Fruit fly (Drosophila melanogaster) whole organism, embryonic: ENCODE data around the gene Elp4.

Source experiments
- B-H2 ChIP-seq: fragments of 200-800 bp; sonication (Bioruptor generic); optimal IDR thresholded peaks from 2 replicates; lab custom pipeline; 2018; ENCODE audit warnings: missing biosample characterization, mild to moderate bottlenecking, missing genetic modification characterization
- CG10959 ChIP-seq: fragments of 200-800 bp; sonication (Bioruptor generic); IDR thresholded peaks from 2 replicates; pipeline ENCODE4 v1.3.6; 2022; ENCODE audit warnings: missing biosample characterization, missing genetic modification characterization
- CG11398 ChIP-seq: fragments of 200-800 bp; sonication (Bioruptor generic); optimal IDR thresholded peaks from 2 replicates; lab custom pipeline; 2016; ENCODE audit warnings: missing biosample characterization, missing genetic modification characterization
- CG12219 ChIP-seq: fragments of 200-800 bp; sonication (Bioruptor generic); optimal IDR thresholded peaks from 3 replicates; lab custom pipeline; 2018; ENCODE audit warnings: missing biosample characterization, mild to moderate bottlenecking, missing genetic modification characterization
- CG14014 ChIP-seq: fragments of 200-800 bp; sonication (Bioruptor generic); IDR thresholded peaks from 2 replicates; pipeline ENCODE4 v1.3.6; 2022; ENCODE audit warnings: missing biosample characterization, missing genetic modification characterization
- CG14441 ChIP-seq: fragments of 200-800 bp; sonication (Bioruptor generic); IDR thresholded peaks from 2 replicates; pipeline ENCODE4 v1.3.6; 2022; ENCODE audit warnings: missing biosample characterization, missing genetic modification characterization
- CG17186 ChIP-seq: fragments of 200-800 bp; sonication (Bioruptor generic); optimal IDR thresholded peaks from 3 replicates; lab custom pipeline; 2017; ENCODE audit warnings: missing biosample characterization, missing genetic modification reagents, missing genetic modification characterization
- CG17385 ChIP-seq: fragments of 200-800 bp; sonication (Bioruptor generic); optimal IDR thresholded peaks from 3 replicates; lab custom pipeline; 2018; ENCODE audit warnings: missing biosample characterization, mild to moderate bottlenecking, missing genetic modification characterization
- CG1832 ChIP-seq: fragments of 200-800 bp; sonication (Bioruptor generic); optimal IDR thresholded peaks from 2 replicates; lab custom pipeline; 2017; ENCODE audit warnings: missing biosample characterization, mild to moderate bottlenecking, missing genetic modification characterization, inconsistent platforms
- CG2116 ChIP-seq: fragments of 200-800 bp; sonication (Bioruptor generic); optimal IDR thresholded peaks from 3 replicates; lab custom pipeline; 2018; ENCODE audit warnings: missing biosample characterization, mild to moderate bottlenecking, missing genetic modification characterization
- CG2889 ChIP-seq: fragments of 200-800 bp; sonication (Bioruptor generic); IDR thresholded peaks from 3 replicates; pipeline ENCODE4 v1.3.6; 2022; ENCODE audit warnings: missing biosample characterization, missing genetic modification characterization
- CG31365 ChIP-seq: fragments of 200-800 bp; sonication (Bioruptor generic); optimal IDR thresholded peaks from 2 replicates; lab custom pipeline; 2018; ENCODE audit warnings: missing biosample characterization, mild to moderate bottlenecking, missing genetic modification characterization
- CG3163 ChIP-seq: fragments of 200-800 bp; sonication (Bioruptor generic); optimal IDR thresholded peaks from 3 replicates; lab custom pipeline; 2016; ENCODE audit warnings: missing biosample characterization, missing genetic modification characterization
- CG32532 ChIP-seq: fragments of 200-800 bp; sonication (Bioruptor generic); IDR thresholded peaks from 2 replicates; pipeline ENCODE4 v1.3.6; 2022; ENCODE audit warnings: missing biosample characterization, missing genetic modification characterization
- CG3407 ChIP-seq: fragments of 200-800 bp; sonication (Bioruptor generic); optimal IDR thresholded peaks from 2 replicates; lab custom pipeline; 2018; ENCODE audit warnings: missing biosample characterization, mild to moderate bottlenecking, missing genetic modification characterization
- CG4328 ChIP-seq: fragments of 200-800 bp; sonication (Bioruptor generic); optimal IDR thresholded peaks from 3 replicates; lab custom pipeline; 2017; ENCODE audit warnings: missing biosample characterization, missing genetic modification reagents, missing genetic modification characterization
- CG43689 ChIP-seq: fragments of 200-800 bp; sonication (Bioruptor generic); IDR thresholded peaks from 2 replicates; pipeline ENCODE4 v1.3.6; 2022; ENCODE audit warnings: missing biosample characterization, missing genetic modification characterization
- CG6272 ChIP-seq: fragments of 200-800 bp; sonication (Bioruptor generic); IDR thresholded peaks from 2 replicates; pipeline ENCODE4 v1.3.6; 2022; ENCODE audit warnings: missing biosample characterization, missing genetic modification characterization
- CG6654 ChIP-seq: fragments of 200-800 bp; sonication (Bioruptor generic); optimal IDR thresholded peaks from 2 replicates; lab custom pipeline; 2017; ENCODE audit warnings: missing biosample characterization, mild to moderate bottlenecking, missing genetic modification characterization
- CG8089 ChIP-seq: fragments of 200-800 bp; sonication (Bioruptor generic); optimal IDR thresholded peaks from 3 replicates; lab custom pipeline; 2016; ENCODE audit warnings: missing biosample characterization, missing genetic modification characterization
- CG9215 ChIP-seq: fragments of 200-800 bp; sonication (Bioruptor generic); IDR thresholded peaks from 2 replicates; pipeline ENCODE4 v1.3.6; 2022; ENCODE audit warnings: missing biosample characterization, missing genetic modification characterization
- CTCF ChIP-seq: fragments of 200-800 bp; sonication (Bioruptor generic); optimal IDR thresholded peaks from 2 replicates; lab custom pipeline; 2017; ENCODE audit warnings: missing biosample characterization, mild to moderate bottlenecking, missing genetic modification characterization, moderate library complexity
- Camta ChIP-seq: fragments of 200-800 bp; sonication (Bioruptor generic); optimal IDR thresholded peaks from 2 replicates; lab custom pipeline; 2016; ENCODE audit warnings: missing biosample characterization, missing genetic modification characterization
- CrebB ChIP-seq: fragments of 200-800 bp; sonication (Bioruptor generic); optimal IDR thresholded peaks from 3 replicates; lab custom pipeline; 2018; ENCODE audit warnings: missing biosample characterization, mild to moderate bottlenecking, missing genetic modification characterization
- Dip2 ChIP-seq: fragments of 200-800 bp; sonication (Bioruptor generic); IDR thresholded peaks from 2 replicates; pipeline ENCODE4 v1.3.6; 2022; ENCODE audit warnings: missing biosample characterization, missing genetic modification characterization
- Dll ChIP-seq: fragments of 200-800 bp; sonication (Bioruptor generic); IDR thresholded peaks from 4 replicates; pipeline ENCODE4 v1.3.6; 2022; ENCODE audit warnings: missing biosample characterization, missing genetic modification characterization; ENCODE audit not compliant: partially characterized antibody
- Fer3 ChIP-seq: fragments of 200-800 bp; sonication (Bioruptor generic); optimal IDR thresholded peaks from 2 replicates; lab custom pipeline; 2018; ENCODE audit warnings: missing biosample characterization, mild to moderate bottlenecking, missing genetic modification characterization, moderate library complexity
- HLHmδ ChIP-seq: fragments of 200-800 bp; sonication (Bioruptor generic); optimal IDR thresholded peaks from 2 replicates; lab custom pipeline; 2018; ENCODE audit warnings: missing biosample characterization, mild to moderate bottlenecking, missing genetic modification characterization, moderate library complexity
- HmgD ChIP-seq: fragments of 200-800 bp; sonication (Bioruptor generic); optimal IDR thresholded peaks from 3 replicates; lab custom pipeline; 2016; ENCODE audit warnings: missing biosample characterization, missing genetic modification characterization
- Jarid2 ChIP-seq: fragments of 200-800 bp; sonication (Bioruptor generic); optimal IDR thresholded peaks from 3 replicates; lab custom pipeline; 2017; ENCODE audit warnings: mild to moderate bottlenecking, missing biosample characterization, missing genetic modification reagents, missing genetic modification characterization
- Mrtf ChIP-seq: fragments of 200-800 bp; sonication (Bioruptor generic); IDR thresholded peaks from 3 replicates; pipeline ENCODE4 v1.3.6; 2022; ENCODE audit warnings: missing biosample characterization, missing genetic modification characterization
- NC2α ChIP-seq: fragments of 200-800 bp; sonication (Bioruptor generic); optimal IDR thresholded peaks from 2 replicates; lab custom pipeline; 2016; ENCODE audit warnings: missing biosample characterization, missing genetic modification characterization
- Oaz ChIP-seq: fragments of 200-800 bp; sonication (Bioruptor generic); IDR thresholded peaks from 2 replicates; pipeline ENCODE4 v1.3.6; 2022; ENCODE audit warnings: missing biosample characterization, missing genetic modification characterization
- Oli ChIP-seq: fragments of 200-800 bp; sonication (Bioruptor generic); optimal IDR thresholded peaks from 2 replicates; lab custom pipeline; 2018; ENCODE audit warnings: missing biosample characterization, mild to moderate bottlenecking, missing genetic modification characterization, moderate library complexity
- Six4 ChIP-seq: fragments of 200-800 bp; sonication (Bioruptor generic); optimal IDR thresholded peaks from 2 replicates; lab custom pipeline; 2016; ENCODE audit warnings: missing biosample characterization, missing genetic modification characterization
- bigmax ChIP-seq: fragments of 200-800 bp; sonication (Bioruptor generic); optimal IDR thresholded peaks from 2 replicates; lab custom pipeline; 2018; ENCODE audit warnings: missing biosample characterization, mild to moderate bottlenecking, missing genetic modification characterization
- cg ChIP-seq: fragments of 200-800 bp; sonication (Bioruptor generic); optimal IDR thresholded peaks from 3 replicates; lab custom pipeline; 2019; ENCODE audit warnings: missing biosample characterization, mild to moderate bottlenecking, missing genetic modification characterization, moderate library complexity
- fru ChIP-seq: fragments of >200 bp; optimal IDR thresholded peaks from 2 replicates; lab custom pipeline; 2017
- jigr1 ChIP-seq: fragments of 200-800 bp; sonication (Bioruptor generic); IDR thresholded peaks from 3 replicates; pipeline ENCODE4 v1.3.6; 2022; ENCODE audit warnings: missing biosample characterization, missing genetic modification characterization
- jing ChIP-seq: fragments of 200-800 bp; sonication (Bioruptor generic); optimal IDR thresholded peaks from 2 replicates; lab custom pipeline; 2018; ENCODE audit warnings: missing biosample characterization, mild to moderate bottlenecking, missing genetic modification characterization
- ken ChIP-seq: fragments of 200-800 bp; sonication (Bioruptor generic); IDR thresholded peaks from 3 replicates; pipeline ENCODE4 v1.3.6; 2022; ENCODE audit warnings: missing biosample characterization, missing genetic modification characterization
- knrl ChIP-seq: fragments of 200-800 bp; sonication (Bioruptor generic); IDR thresholded peaks from 3 replicates; pipeline ENCODE4 v1.3.6; 2022; ENCODE audit warnings: missing biosample characterization, missing genetic modification characterization; ENCODE audit not compliant: partially characterized antibody
- lov ChIP-seq, 2 experiments: fragments of 200-800 bp in 1 of 2; fragments of >200 bp in 1 of 2; sonication (Bioruptor generic) in 1 of 2; IDR thresholded peaks in 1 of 2; optimal IDR thresholded peaks in 1 of 2; 2 replicates in 1 of 2; 3 replicates in 1 of 2; pipeline versions ENCODE4 v1.3.6 to Lab custom; 2017 to 2022; ENCODE audit warnings: missing biosample characterization in 1 of 2, missing genetic modification characterization in 1 of 2
- psq ChIP-seq: fragments of 200-800 bp; sonication (Bioruptor generic); optimal IDR thresholded peaks from 2 replicates; lab custom pipeline; 2017; ENCODE audit warnings: missing biosample characterization, missing genetic modification characterization
- scrt ChIP-seq: fragments of 200-800 bp; sonication (Bioruptor generic); optimal IDR thresholded peaks from 2 replicates; lab custom pipeline; 2018; ENCODE audit warnings: missing biosample characterization, mild to moderate bottlenecking, missing genetic modification characterization, moderate library complexity
- stc ChIP-seq: fragments of 200-800 bp; sonication (Bioruptor generic); IDR thresholded peaks from 2 replicates; pipeline ENCODE4 v1.3.6; 2022; ENCODE audit warnings: missing biosample characterization, missing genetic modification characterization
- sug ChIP-seq: fragments of 200-800 bp; optimal IDR thresholded peaks from 2 replicates; lab custom pipeline; 2019; ENCODE audit warnings: missing biosample characterization, mild to moderate bottlenecking, missing genetic modification characterization, moderate library complexity
- usp ChIP-seq: fragments of >200 bp; optimal IDR thresholded peaks from 2 replicates; lab custom pipeline; 2017; ENCODE audit warnings: missing biosample characterization, missing genetic modification characterization
- wek ChIP-seq: fragments of 200-800 bp; sonication (Bioruptor generic); optimal IDR thresholded peaks from 3 replicates; lab custom pipeline; 2018; ENCODE audit warnings: missing biosample characterization, mild to moderate bottlenecking, missing genetic modification characterization, moderate library complexity

Gene Elp4

DNA sequence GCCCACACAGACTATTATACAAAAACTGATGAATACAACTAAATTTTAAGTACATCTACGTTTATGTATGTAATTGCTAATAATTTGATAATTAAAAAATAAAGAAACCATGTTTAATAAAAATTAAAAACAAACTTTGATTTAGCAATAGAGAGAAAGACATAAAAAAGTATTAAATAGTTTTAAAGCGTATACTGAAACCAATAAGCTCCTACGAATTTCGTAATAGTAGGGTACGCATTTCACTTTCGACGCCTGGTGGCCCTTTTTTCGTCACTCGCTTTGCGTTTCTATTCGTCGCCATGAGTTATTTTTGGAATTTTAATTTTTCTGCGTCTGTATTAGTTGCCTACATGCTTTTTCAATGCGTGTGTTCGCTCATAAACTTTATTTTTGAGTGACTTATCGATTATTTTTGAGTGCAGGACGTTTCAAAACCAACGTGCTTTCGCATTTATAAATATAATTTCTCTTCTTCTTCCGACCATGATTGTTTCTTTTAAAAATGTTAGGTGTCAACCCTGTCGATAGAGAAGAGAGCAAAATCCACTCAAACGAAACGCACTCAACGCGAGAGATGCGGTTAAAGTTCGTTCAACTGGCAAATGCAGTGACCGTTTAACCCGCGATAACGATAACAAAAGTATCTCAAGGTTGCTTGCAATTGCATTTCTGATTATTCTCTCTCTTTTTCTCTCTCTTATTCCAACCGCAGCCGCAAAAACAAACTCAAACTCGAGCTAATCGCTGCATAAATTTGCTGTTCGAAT lies 22.8 kb downstream of the Elp4 start, which contains the start of gene Oscillin (continued):
- TF ChIP-seq CG43689 (GFP tag; lab: Robert Waterston, UW) (no peak), jing (GFP tag; lab: Kevin White, UChicago) (no peak), Oaz (no peak; the same call in none of the 2 replicates), CG9215 (GFP tag; lab: Robert Waterston, UW) (peak; percentile 77), ken (GFP tag; lab: Robert Waterston, UW) (peak; percentile 68; the same call in 2 of the 3 replicates), CG6654 (GFP tag; lab: Kevin White, UChicago) (peak; percentile 45), jigr1 (GFP tag; lab: Robert Waterston, UW) (0 out of 3 replicates have a peak, but pooled peaks have one; percentile 26), CG3163 (GFP tag; lab: Kevin White, UChicago) (no peak), CrebB (tag; lab: Kevin White, UChicago) (no peak), CG17385 (GFP tag; lab: Kevin White, UChicago) (peak; percentile 89), HmgD (GFP tag; lab: Kevin White, UChicago) (no peak), stc (GFP tag; lab: Robert Waterston, UW) (peak; percentile 94), CG3407 (GFP tag; lab: Kevin White, UChicago) (peak; percentile 38), Camta (GFP tag; lab: Kevin White, UChicago) (peak; percentile 25), NC2α (no peak)

DNA sequence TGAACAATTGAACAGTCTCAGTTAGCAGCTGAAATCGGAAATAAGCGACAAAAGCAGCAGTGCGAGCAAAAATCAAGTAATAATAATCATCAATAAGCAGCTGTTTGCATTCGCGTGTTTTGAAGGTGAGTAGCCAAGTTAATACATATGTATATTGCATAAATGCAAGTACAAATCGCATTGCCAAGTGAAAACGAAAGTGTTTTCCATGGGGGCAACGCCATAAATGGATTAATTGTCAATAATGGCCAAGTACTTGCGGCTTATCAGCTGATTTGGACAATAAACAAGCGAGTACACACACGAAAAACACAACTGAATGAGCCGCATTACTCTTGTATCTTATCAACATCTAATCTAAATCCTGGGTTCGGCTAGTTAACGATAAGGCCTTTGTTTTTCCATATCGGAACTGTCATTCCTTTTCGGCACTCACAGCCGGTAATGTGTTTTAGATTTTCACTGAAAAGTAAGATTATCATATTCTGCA lies 23.4 kb downstream of the Elp4 start:
- TF ChIP-seq Six4 (no peak), CG1832 (GFP tag; lab: Kevin White, UChicago) (no peak), CG8089 (no peak), Mrtf (GFP tag; lab: Robert Waterston, UW) (no peak), Oli (tag; lab: Kevin White, UChicago) (no peak), usp (GFP tag; lab: Kevin White, UChicago) (no peak), CG2889 (no peak), CG4328 (GFP tag; lab: Kevin White, UChicago) (peak; percentile 9), wek (GFP tag; lab: Kevin White, UChicago) (peak; percentile 34), knrl (no peak), Jarid2 (GFP tag; lab: Kevin White, UChicago) (peak; percentile 6), CG2116 (GFP tag; lab: Kevin White, UChicago) (no peak), lov (optimal IDR thresholded peaks at IDR 0.05; lab: Kevin White, UChicago) (no peak), lov (GFP tag; IDR thresholded peaks at IDR 0.05; lab: Robert Waterston, UW) (peak; percentile 23; the same call in 1 of the 3 replicates), CTCF (GFP tag; lab: Kevin White, UChicago) (peak; percentile 2), B-H2 (no peak), HLHmδ (GFP tag; lab: Kevin White, UChicago) (no peak), scrt (GFP tag; lab: Kevin White, UChicago) (no peak), psq (GFP tag; lab: Kevin White, UChicago) (no peak), sug (tag; lab: Kevin White, UChicago) (peak; percentile 89), CG32532 (GFP tag; lab: Robert Waterston, UW) (no peak), fru (lab: Kevin White, UChicago) (no peak), CG6272 (no peak), CG11398 (GFP tag; lab: Kevin White, UChicago) (no peak), CG14014 (GFP tag; lab: Robert Waterston, UW) (no peak), Oaz (no peak), CG9215 (GFP tag; lab: Robert Waterston, UW) (no peak), CG10959 (no peak), Dip2 (GFP tag; lab: Robert Waterston, UW) (no peak), Dll (GFP tag; lab: Robert Waterston, UW) (0 out of 4 replicates have a peak, but pooled peaks have one; percentile 37), cg (GFP tag; lab: Kevin White, UChicago) (no peak), Fer3 (tag; lab: Kevin White, UChicago) (peak; percentile 3), bigmax (GFP tag; lab: Kevin White, UChicago) (no peak), CG17186 (GFP tag; lab: Kevin White, UChicago) (no peak), CG14441 (GFP tag; lab: Robert Waterston, UW) (no peak), CG12219 (GFP tag; lab: Kevin White, UChicago) (peak; percentile 39), CG31365 (tag; lab: Kevin White, UChicago) (no peak)
